Worm (Caenorhabditis elegans) whole organism, young adult: ENCODE data around the gene fbxa-85.

ENCODE experiments used
- let-526 ChIP-seq: fragments of 200-800 bp; sonication (Bioruptor generic); IDR thresholded peaks from 2 replicates; pipeline ENCODE4 v1.3.6; 2022; ENCODE audit warnings: missing genetic modification reagents, missing genetic modification characterization, missing compliant biosample characterization
- snpc-4 ChIP-seq, 5 experiments: fragments of 150-350 bp in 1 of 5; sonication (generic microtip) in 4 of 5; optimal IDR thresholded peaks; 2 replicates each; lab custom pipeline; 2014 to 2018; ENCODE audit warnings: missing genetic modification characterization in 5 of 5, missing biosample characterization in 3 of 5, antibody characterized with exemption in 2 of 5, mild to moderate bottlenecking in 2 of 5, missing compliant biosample characterization in 2 of 5, missing genotype in 2 of 5, moderate library complexity in 2 of 5, missing genetic modification reagents in 1 of 5
- ztf-22 ChIP-seq: fragments of 200-800 bp; sonication (Bioruptor generic); optimal IDR thresholded peaks from 2 replicates; lab custom pipeline; 2018; ENCODE audit warnings: mild to moderate bottlenecking, missing genetic modification characterization, moderate library complexity, missing compliant biosample characterization

DNA sequence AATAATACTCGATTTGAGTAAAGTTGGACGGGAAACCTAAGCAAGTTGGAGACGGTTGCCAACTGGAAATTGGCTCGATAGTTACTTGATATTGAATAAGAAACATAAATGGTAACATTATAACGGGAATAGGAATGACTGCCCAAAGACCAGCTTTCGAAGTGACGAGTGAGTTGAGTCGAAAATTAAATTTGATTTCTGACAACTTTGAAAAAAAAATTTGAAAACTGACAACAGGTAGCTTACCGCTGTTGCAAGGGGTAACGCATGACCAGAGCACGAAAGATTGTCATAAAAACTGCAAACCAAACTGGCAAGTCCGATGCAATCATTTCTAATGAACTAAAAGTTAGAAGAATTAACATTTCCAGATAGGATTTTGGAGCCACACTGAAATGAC lies 33.8 kb downstream of the fbxa-85 start:
- TF ChIP-seq ztf-22 = no peak
- no peak for TF ChIP-seq let-526 (GFP tag; lab: Robert Waterston, UW)
- no peak for TF ChIP-seq snpc-4 (GFP tag; optimal IDR thresholded peaks at IDR 0.05; lab: Kevin White, UChicago)
- TF ChIP-seq snpc-4 (tag; optimal IDR thresholded peaks at IDR 0.05; lab: Kevin White, UChicago) = no peak
